Fruit fly (Drosophila melanogaster): ENCODE measurements around the gene CG33124.

DNA sequence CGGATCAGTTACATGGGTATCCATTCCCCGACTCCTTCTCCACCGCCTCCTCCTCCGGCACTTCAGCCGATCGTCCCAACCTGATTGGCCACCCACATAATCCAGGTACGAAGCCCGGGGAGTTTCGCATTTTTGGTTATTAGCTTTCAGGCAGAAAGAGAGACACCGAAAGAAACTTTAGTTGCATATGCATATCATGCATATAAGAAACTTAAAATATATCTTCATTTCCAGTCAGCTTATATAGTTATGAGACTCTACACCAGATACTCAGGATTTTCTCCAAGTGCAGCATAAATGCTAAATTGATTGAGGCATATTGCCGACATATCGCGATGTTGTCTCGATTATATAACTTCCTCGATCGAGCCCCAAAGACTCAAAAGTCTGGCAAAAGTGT lies 24.8 kb downstream of the CG33124 start:
- TF ChIP-seq CTCF (optimal IDR thresholded peaks at IDR 0.05) (no peak), CG8478 (optimal IDR thresholded peaks at IDR 0.05) (no peak)

Data from S2 (cell line).